Worm (Caenorhabditis elegans) whole organism, L3 larva: ENCODE data around the gene plc-3.

Source experiments
- R02D3.7 ChIP-seq: fragments of 150-350 bp; optimal IDR thresholded peaks from 2 replicates; lab custom pipeline; 2014; ENCODE audit warnings: missing biosample characterization, missing genetic modification characterization
- ZK546.5 ChIP-seq: sonication (generic microtip); optimal IDR thresholded peaks from 2 replicates; lab custom pipeline; 2017; ENCODE audit warnings: missing biosample characterization, missing genetic modification characterization
- aly-2 ChIP-seq: fragments of 150-350 bp; optimal IDR thresholded peaks from 2 replicates; lab custom pipeline; 2014; ENCODE audit warnings: missing biosample characterization, missing genetic modification characterization
- ama-1 ChIP-seq: fragments of 150-350 bp; optimal IDR thresholded peaks from 2 replicates; lab custom pipeline; 2018
- ceh-16 ChIP-seq: sonication (generic microtip); optimal IDR thresholded peaks from 2 replicates; lab custom pipeline; 2017; ENCODE audit warnings: missing biosample characterization, missing genetic modification characterization
- ceh-28 ChIP-seq: fragments of 150-350 bp; optimal IDR thresholded peaks from 2 replicates; lab custom pipeline; 2014; ENCODE audit warnings: missing biosample characterization, missing genetic modification reagents, missing genetic modification characterization
- ceh-9 ChIP-seq: sonication (generic microtip); optimal IDR thresholded peaks from 2 replicates; lab custom pipeline; 2018; ENCODE audit warnings: missing biosample characterization, missing genetic modification characterization
- daf-12 ChIP-seq: fragments of 150-350 bp; optimal IDR thresholded peaks from 2 replicates; lab custom pipeline; 2014; ENCODE audit warnings: missing biosample characterization, missing genetic modification reagents, missing genetic modification characterization
- egl-27 ChIP-seq: sonication (generic microtip); optimal IDR thresholded peaks from 4 replicates; lab custom pipeline; 2017; ENCODE audit warnings: missing biosample characterization, missing genetic modification reagents, missing genetic modification characterization
- egl-5 ChIP-seq: fragments of 150-350 bp; optimal IDR thresholded peaks from 2 replicates; lab custom pipeline; 2017; ENCODE audit warnings: missing biosample characterization, missing genetic modification reagents, missing genetic modification characterization, inconsistent platforms
- elt-1 ChIP-seq: fragments of 150-350 bp; optimal IDR thresholded peaks from 2 replicates; lab custom pipeline; 2014; ENCODE audit warnings: missing biosample characterization, missing genetic modification characterization
- elt-2 ChIP-seq: sonication (generic microtip); optimal IDR thresholded peaks from 2 replicates; lab custom pipeline; 2016; ENCODE audit warnings: missing genetic modification reagents, mild to moderate bottlenecking, missing genetic modification characterization, missing compliant biosample characterization
- eor-1 ChIP-seq, 2 experiments: fragments of 150-350 bp; optimal IDR thresholded peaks; 2 replicates each; lab custom pipeline; 2014 to 2018; ENCODE audit warnings: missing biosample characterization in 2 of 2, missing genetic modification characterization in 2 of 2
- fkh-10 ChIP-seq: sonication (generic microtip); optimal IDR thresholded peaks from 2 replicates; lab custom pipeline; 2017; ENCODE audit warnings: missing biosample characterization, missing genetic modification reagents, missing genetic modification characterization
- fkh-2 ChIP-seq: fragments of 150-350 bp; optimal IDR thresholded peaks from 2 replicates; lab custom pipeline; 2014; ENCODE audit warnings: missing biosample characterization, missing genetic modification reagents, missing genetic modification characterization
- fos-1 ChIP-seq: fragments of 150-350 bp; optimal IDR thresholded peaks from 2 replicates; lab custom pipeline; 2014; ENCODE audit warnings: missing biosample characterization, missing genetic modification characterization
- hmg-11 ChIP-seq: sonication (generic microtip); optimal IDR thresholded peaks from 2 replicates; lab custom pipeline; 2016; ENCODE audit warnings: missing genetic modification characterization, missing compliant biosample characterization
- jun-1 ChIP-seq: fragments of 150-350 bp; optimal IDR thresholded peaks from 2 replicates; lab custom pipeline; 2014; ENCODE audit warnings: missing biosample characterization, missing genetic modification reagents, missing genetic modification characterization
- lin-15B ChIP-seq: fragments of 150-350 bp; optimal IDR thresholded peaks from 2 replicates; lab custom pipeline; 2014; ENCODE audit warnings: missing biosample characterization, missing genetic modification characterization
- lsy-12 ChIP-seq: sonication (generic microtip); optimal IDR thresholded peaks from 2 replicates; lab custom pipeline; 2016; ENCODE audit warnings: mild to moderate bottlenecking, missing genetic modification characterization, missing compliant biosample characterization
- mdl-1 ChIP-seq: fragments of 150-350 bp; optimal IDR thresholded peaks from 2 replicates; lab custom pipeline; 2014; ENCODE audit warnings: missing biosample characterization, missing genetic modification characterization
- mml-1 ChIP-seq: fragments of 150-350 bp; sonication (generic microtip); optimal IDR thresholded peaks from 3 replicates; lab custom pipeline; 2014; ENCODE audit warnings: missing biosample characterization, missing genetic modification characterization
- nfya-1 ChIP-seq: sonication (generic microtip); optimal IDR thresholded peaks from 2 replicates; lab custom pipeline; 2017; ENCODE audit warnings: missing genetic modification characterization, mild to moderate bottlenecking, missing compliant biosample characterization, antibody characterized with exemption, moderate library complexity; ENCODE audit not compliant: insufficient read depth
- nhr-11 ChIP-seq: fragments of 150-350 bp; optimal IDR thresholded peaks from 2 replicates; lab custom pipeline; 2014; ENCODE audit warnings: missing biosample characterization, missing genetic modification characterization
- nhr-12 ChIP-seq: fragments of 150-350 bp; optimal IDR thresholded peaks from 2 replicates; lab custom pipeline; 2014; ENCODE audit warnings: missing biosample characterization, missing genetic modification characterization
- nhr-23 ChIP-seq: fragments of 150-350 bp; optimal IDR thresholded peaks from 2 replicates; lab custom pipeline; 2014; ENCODE audit warnings: missing biosample characterization, missing genetic modification reagents, missing genetic modification characterization
- nhr-237 ChIP-seq: fragments of 150-350 bp; optimal IDR thresholded peaks from 2 replicates; lab custom pipeline; 2014; ENCODE audit warnings: missing biosample characterization, missing genetic modification characterization
- nhr-25 ChIP-seq: sonication (generic microtip); optimal IDR thresholded peaks from 2 replicates; lab custom pipeline; 2017; ENCODE audit warnings: missing biosample characterization, missing genetic modification characterization
- nhr-28 ChIP-seq: fragments of 150-350 bp; optimal IDR thresholded peaks from 2 replicates; lab custom pipeline; 2014; ENCODE audit warnings: missing biosample characterization, missing genetic modification characterization
- nhr-43 ChIP-seq: sonication (generic microtip); optimal IDR thresholded peaks from 2 replicates; lab custom pipeline; 2016; ENCODE audit warnings: mild to moderate bottlenecking, missing genetic modification characterization, missing compliant biosample characterization; ENCODE audit not compliant: poor library complexity, severe bottlenecking
- nhr-67 ChIP-seq: fragments of 150-350 bp; optimal IDR thresholded peaks from 2 replicates; lab custom pipeline; 2014; ENCODE audit warnings: missing biosample characterization, missing genetic modification characterization
- nhr-76 ChIP-seq: fragments of 150-350 bp; sonication (generic microtip); optimal IDR thresholded peaks from 5 replicates; lab custom pipeline; 2014; ENCODE audit warnings: missing biosample characterization, missing genetic modification characterization
- nhr-77 ChIP-seq: fragments of 150-350 bp; optimal IDR thresholded peaks from 2 replicates; lab custom pipeline; 2014; ENCODE audit warnings: missing biosample characterization, missing genetic modification characterization
- pha-4 ChIP-seq: fragments of 150-350 bp; optimal IDR thresholded peaks from 2 replicates; lab custom pipeline; 2014; ENCODE audit warnings: missing biosample characterization, missing genetic modification reagents, missing genetic modification characterization
- sea-2 ChIP-seq: fragments of 150-350 bp; sonication (generic microtip); optimal IDR thresholded peaks from 4 replicates; lab custom pipeline; 2014; ENCODE audit warnings: missing biosample characterization, missing genetic modification reagents, missing genetic modification characterization
- skn-1 ChIP-seq: fragments of 150-350 bp; optimal IDR thresholded peaks from 2 replicates; lab custom pipeline; 2014; ENCODE audit warnings: missing biosample characterization, missing genetic modification characterization
- snpc-4 ChIP-seq: fragments of 150-350 bp; optimal IDR thresholded peaks from 2 replicates; lab custom pipeline; 2014; ENCODE audit warnings: missing biosample characterization, missing genetic modification characterization
- tbx-2 ChIP-seq: sonication (generic microtip); optimal IDR thresholded peaks from 2 replicates; lab custom pipeline; 2016; ENCODE audit warnings: mild to moderate bottlenecking, missing genetic modification characterization, missing compliant biosample characterization
- unc-39 ChIP-seq: sonication (generic microtip); optimal IDR thresholded peaks from 4 replicates; lab custom pipeline; 2017; ENCODE audit warnings: missing biosample characterization, missing genetic modification characterization
- unc-62 ChIP-seq: fragments of 150-350 bp; sonication (generic microtip); optimal IDR thresholded peaks from 4 replicates; lab custom pipeline; 2014; ENCODE audit warnings: missing biosample characterization, missing genetic modification reagents, missing genetic modification characterization
- zag-1 ChIP-seq: fragments of 150-350 bp; optimal IDR thresholded peaks from 2 replicates; lab custom pipeline; 2014; ENCODE audit warnings: missing biosample characterization, missing genetic modification characterization
- ztf-11 ChIP-seq: fragments of 150-350 bp; optimal IDR thresholded peaks from 2 replicates; lab custom pipeline; 2014; ENCODE audit warnings: missing biosample characterization, missing genetic modification characterization
- ztf-4 ChIP-seq: fragments of 150-350 bp; optimal IDR thresholded peaks from 2 replicates; lab custom pipeline; 2014; ENCODE audit warnings: missing biosample characterization, missing genetic modification characterization

plc-3 gene

DNA sequence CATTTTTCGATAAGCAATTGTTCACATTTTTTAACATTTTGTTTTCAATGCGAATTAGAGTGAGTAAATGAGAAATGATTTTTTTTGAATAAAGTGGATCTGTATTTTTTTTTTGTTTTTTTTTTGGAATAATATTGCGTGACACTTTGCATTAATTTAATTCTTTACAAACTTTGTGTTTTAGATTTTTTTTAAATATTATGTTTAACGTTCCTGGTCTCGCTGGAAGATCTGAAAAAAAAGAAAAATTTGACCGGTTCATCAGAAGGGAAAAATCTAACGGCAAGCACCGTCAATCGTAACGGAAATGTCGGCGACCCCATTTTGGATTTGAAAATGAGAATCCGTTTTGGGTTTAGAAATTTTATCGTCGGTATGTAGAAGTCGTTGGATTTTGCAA is 33.3 kb upstream of the plc-3 start, which contains the start of gene cdc-25.4:
Gene cdc-25.4 (minus strand): TSS at position 101 of the 400 bp plus-strand sequence.
- TF ChIP-seq nhr-67 (tag; lab: Kevin White, UChicago): no peak
- no peak for TF ChIP-seq fkh-2
- no peak for TF ChIP-seq fkh-10 (GFP tag; lab: Kevin White, UChicago)
- no peak for TF ChIP-seq ceh-16 (tag; lab: Kevin White, UChicago)
- no peak for TF ChIP-seq R02D3.7 (tag; lab: Kevin White, UChicago)
- TF ChIP-seq nhr-11 (tag; lab: Kevin White, UChicago): no peak
- no peak for TF ChIP-seq nfya-1 (tag; lab: Kevin White, UChicago)
- no peak for TF ChIP-seq nhr-25 (tag; lab: Kevin White, UChicago)
- TF ChIP-seq aly-2 (tag; lab: Kevin White, UChicago): no peak
- TF ChIP-seq, all 47 proteins: peak for 0

DNA sequence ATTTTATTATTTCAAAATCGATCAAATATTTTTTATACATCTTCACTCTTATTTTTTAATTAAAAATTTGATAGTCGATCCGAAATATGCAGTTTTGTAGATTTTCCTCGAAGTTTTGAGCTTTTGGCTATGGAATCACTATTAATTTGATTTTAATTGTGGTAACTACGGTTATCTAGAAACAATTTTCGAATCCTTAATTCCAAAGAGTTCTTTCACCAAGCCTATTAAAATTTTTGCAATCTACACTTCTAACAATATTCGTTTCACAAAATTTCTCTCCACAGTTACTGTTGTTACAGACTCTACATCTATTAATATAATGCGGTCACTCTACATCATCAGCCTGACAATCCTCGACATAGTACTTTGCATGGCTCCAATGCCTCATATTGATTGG is 30.5 kb upstream of the plc-3 start, which contains the start of gene R05H5.7:
Gene R05H5.7 (plus strand): TSS at position 301 of the 400 bp plus-strand sequence.
- TF ChIP-seq nhr-25 (tag; lab: Kevin White, UChicago): no peak
- no peak for TF ChIP-seq jun-1 (tag; lab: Kevin White, UChicago)
- TF ChIP-seq ztf-11 (tag; lab: Kevin White, UChicago): no peak
- no peak for TF ChIP-seq fkh-2
- no peak for TF ChIP-seq snpc-4 (tag; lab: Kevin White, UChicago)
- TF ChIP-seq nhr-23 (tag; lab: Kevin White, UChicago): no peak
- TF ChIP-seq elt-1 (tag; lab: Kevin White, UChicago): no peak
- TF ChIP-seq ceh-9 (tag; lab: Kevin White, UChicago): no peak
- TF ChIP-seq tbx-2 (tag; lab: Kevin White, UChicago): no peak
- no peak for TF ChIP-seq ceh-28 (tag; lab: Kevin White, UChicago)
- TF ChIP-seq aly-2 (tag; lab: Kevin White, UChicago): no peak
- no peak for TF ChIP-seq nhr-77 (tag; lab: Kevin White, UChicago)
- no peak for TF ChIP-seq skn-1 (tag; lab: Kevin White, UChicago)
- no peak for TF ChIP-seq ztf-4
- TF ChIP-seq R02D3.7 (tag; lab: Kevin White, UChicago): no peak
- TF ChIP-seq hmg-11 (tag; lab: Kevin White, UChicago): no peak
- TF ChIP-seq nhr-76 (tag; lab: Kevin White, UChicago): no peak

DNA sequence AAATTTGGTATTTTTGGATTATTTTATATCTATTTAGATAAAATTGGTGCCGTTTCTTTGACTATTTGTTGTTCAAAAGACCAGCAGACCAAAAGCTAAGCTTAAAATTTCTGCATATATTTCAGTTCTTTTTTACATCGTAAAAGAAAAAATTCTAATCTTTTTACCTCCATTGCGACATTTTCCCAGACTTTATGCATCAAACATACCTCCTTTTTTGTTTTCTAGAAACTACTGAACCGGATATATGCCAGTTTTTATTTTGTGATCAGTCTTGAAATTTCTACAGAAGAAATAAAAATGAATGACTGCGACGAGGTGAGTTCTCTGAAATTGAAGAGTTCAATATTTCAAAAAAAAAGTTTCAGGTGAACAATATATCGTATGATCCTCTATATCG is 28.1 kb upstream of the plc-3 start, which contains the start of gene srb-6:
Gene srb-6 (plus strand): TSS at position 301 of the 400 bp plus-strand sequence.
- TF ChIP-seq fkh-2: no peak
- no peak for TF ChIP-seq nhr-237
- no peak for TF ChIP-seq aly-2 (tag; lab: Kevin White, UChicago)
- TF ChIP-seq nhr-43: no peak
- TF ChIP-seq fkh-10 (GFP tag; lab: Kevin White, UChicago): no peak
- TF ChIP-seq ZK546.5 (tag; lab: Kevin White, UChicago): no peak
- TF ChIP-seq egl-27 (tag; lab: Kevin White, UChicago): no peak
- no peak for TF ChIP-seq zag-1
- no peak for TF ChIP-seq nhr-12 (tag; lab: Kevin White, UChicago)
- TF ChIP-seq sea-2 (GFP tag; lab: Kevin White, UChicago): no peak
- TF ChIP-seq hmg-11 (tag; lab: Kevin White, UChicago): no peak
- no peak for TF ChIP-seq elt-2
- no peak for TF ChIP-seq ceh-16 (tag; lab: Kevin White, UChicago)
- TF ChIP-seq lsy-12 (tag; lab: Kevin White, UChicago): no peak
- TF ChIP-seq R02D3.7 (tag; lab: Kevin White, UChicago): no peak
- TF ChIP-seq ama-1 (lab: Kevin White, UChicago): no peak
- no peak for TF ChIP-seq pha-4 (tag; lab: Kevin White, UChicago)
- TF ChIP-seq jun-1 (tag; lab: Kevin White, UChicago): no peak
- no peak for TF ChIP-seq unc-62 (GFP tag; lab: Kevin White, UChicago)

DNA sequence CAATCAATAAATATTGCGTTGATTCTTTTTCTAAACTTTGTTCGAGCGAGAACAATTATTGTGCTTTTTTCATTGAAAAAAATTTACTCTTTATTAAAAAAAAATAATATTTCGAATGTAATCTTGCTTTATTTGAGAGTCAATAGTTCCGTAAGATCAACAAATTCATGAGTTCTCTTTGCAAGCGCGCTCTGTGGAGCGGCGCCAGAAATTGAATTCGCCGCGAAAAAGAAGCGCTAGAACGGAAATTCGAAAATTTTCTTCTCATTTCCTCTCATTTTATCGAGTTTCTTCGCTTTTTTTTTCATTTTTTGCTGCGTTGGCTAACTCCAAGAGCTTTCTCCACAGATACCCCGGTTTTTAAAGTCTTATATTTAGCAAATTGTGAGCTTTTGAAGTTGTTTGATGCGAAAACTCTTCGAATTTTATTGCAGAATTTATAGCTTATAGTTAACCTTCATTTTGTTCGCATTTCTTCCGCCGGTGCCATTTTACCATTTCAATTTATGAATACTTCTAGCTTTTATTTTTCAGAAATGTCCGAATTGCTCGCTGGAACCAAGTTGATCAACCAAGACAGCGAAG is 25.5 kb upstream of the plc-3 start, which contains the start of gene R05H5.3:
Gene R05H5.3 (plus strand): TSS at position 535 of the 585 bp plus-strand sequence.
- TF ChIP-seq skn-1 (tag; lab: Kevin White, UChicago) (no peak), ZK546.5 (tag; lab: Kevin White, UChicago) (no peak), R02D3.7 (tag; lab: Kevin White, UChicago) (peak; percentile 73), nhr-67 (tag; lab: Kevin White, UChicago) (no peak), daf-12 (no peak), unc-39 (tag; lab: Kevin White, UChicago) (no peak), ceh-28 (tag; lab: Kevin White, UChicago) (no peak), nhr-25 (tag; lab: Kevin White, UChicago) (peak; percentile 24), nhr-237 (no peak), nhr-76 (tag; lab: Kevin White, UChicago) (no peak), nhr-28 (tag; lab: Kevin White, UChicago) (no peak), ama-1 (lab: Kevin White, UChicago) (no peak), elt-1 (tag; lab: Kevin White, UChicago) (no peak), jun-1 (tag; lab: Kevin White, UChicago) (no peak), pha-4 (tag; lab: Kevin White, UChicago) (peak; percentile 78), mdl-1 (tag; lab: Kevin White, UChicago) (no peak), nhr-23 (tag; lab: Kevin White, UChicago) (no peak), nhr-11 (tag; lab: Kevin White, UChicago) (peak; percentile 60), nhr-12 (tag; lab: Kevin White, UChicago) (no peak), eor-1 (tag; optimal IDR thresholded peaks at IDR 0.05; lab: Kevin White, UChicago) (no peak), ztf-11 (tag; lab: Kevin White, UChicago) (no peak), fos-1 (tag; lab: Kevin White, UChicago) (no peak), lin-15B (tag; lab: Kevin White, UChicago) (peak; percentile 84), nfya-1 (tag; lab: Kevin White, UChicago) (peak; percentile 72), mml-1 (tag; lab: Kevin White, UChicago) (no peak), fkh-2 (no peak), fkh-10 (GFP tag; lab: Kevin White, UChicago) (peak; percentile 70), elt-2 (no peak), egl-5 (tag; lab: Kevin White, UChicago) (no peak)
